Worm (Caenorhabditis elegans) whole organism, L2 larva: ENCODE data around the gene tbx-31.
"Not testable (repeated sequence)": the region's sequence is repeated elsewhere in the genome, so short reads cannot be mapped to it uniquely, and the experiment has no call there.

Source experiments
- C34F6.9 ChIP-seq: fragments of 150-350 bp; optimal IDR thresholded peaks from 2 replicates; lab custom pipeline; 2014; ENCODE audit warnings: missing biosample characterization, missing genetic modification characterization
- F13H6.1 ChIP-seq: sonication (generic microtip); optimal IDR thresholded peaks from 2 replicates; lab custom pipeline; 2016; ENCODE audit warnings: missing genetic modification characterization, missing compliant biosample characterization
- R02D3.7 ChIP-seq: fragments of 150-350 bp; optimal IDR thresholded peaks from 2 replicates; lab custom pipeline; 2014; ENCODE audit warnings: missing biosample characterization, missing genetic modification characterization
- Y55F3AM.14 ChIP-seq: fragments of 200-800 bp; sonication (Bioruptor generic); optimal IDR thresholded peaks from 2 replicates; lab custom pipeline; 2018; ENCODE audit warnings: mild to moderate bottlenecking, missing genetic modification characterization, missing compliant biosample characterization
- ZK546.5 ChIP-seq: sonication (generic microtip); optimal IDR thresholded peaks from 2 replicates; lab custom pipeline; 2017; ENCODE audit warnings: missing biosample characterization, missing genetic modification characterization
- alr-1 ChIP-seq: fragments of 150-350 bp; optimal IDR thresholded peaks from 2 replicates; lab custom pipeline; 2014; ENCODE audit warnings: missing biosample characterization, missing genetic modification characterization
- ama-1 ChIP-seq: fragments of 150-350 bp; optimal IDR thresholded peaks from 2 replicates; lab custom pipeline; 2018; ENCODE audit warnings: inconsistent platforms
- blmp-1 ChIP-seq: sonication (generic microtip); optimal IDR thresholded peaks from 2 replicates; lab custom pipeline; 2017; ENCODE audit warnings: missing genetic modification characterization, mild to moderate bottlenecking, missing compliant biosample characterization, antibody characterized with exemption, moderate library complexity; ENCODE audit not compliant: insufficient read depth
- crh-2 ChIP-seq: sonication (generic microtip); optimal IDR thresholded peaks from 2 replicates; lab custom pipeline; 2017; ENCODE audit warnings: missing biosample characterization, missing genetic modification characterization
- dmd-4 ChIP-seq: sonication (generic microtip); optimal IDR thresholded peaks from 2 replicates; lab custom pipeline; 2017; ENCODE audit warnings: missing biosample characterization, missing genetic modification characterization
- elt-3 ChIP-seq: sonication (generic microtip); optimal IDR thresholded peaks from 2 replicates; lab custom pipeline; 2017; ENCODE audit warnings: missing biosample characterization, missing genetic modification characterization
- fos-1 ChIP-seq: fragments of 150-350 bp; optimal IDR thresholded peaks from 2 replicates; lab custom pipeline; 2014; ENCODE audit warnings: missing biosample characterization, missing genetic modification characterization
- lin-11 ChIP-seq: fragments of 150-350 bp; sonication (generic microtip); optimal IDR thresholded peaks from 2 replicates; lab custom pipeline; 2014; ENCODE audit warnings: missing biosample characterization, missing genetic modification characterization, inconsistent platforms, mixed read lengths
- lin-13 ChIP-seq: fragments of 150-350 bp; optimal IDR thresholded peaks from 2 replicates; lab custom pipeline; 2014; ENCODE audit warnings: missing biosample characterization, missing genetic modification reagents, missing genetic modification characterization
- lsy-2 ChIP-seq, 2 experiments: fragments of 150-350 bp in 1 of 2; sonication (generic microtip) in 1 of 2; optimal IDR thresholded peaks; 2 replicates each; lab custom pipeline; 2014 to 2017; ENCODE audit warnings: missing biosample characterization in 2 of 2, missing genetic modification characterization in 2 of 2
- mab-5 ChIP-seq: fragments of 150-350 bp; optimal IDR thresholded peaks from 2 replicates; lab custom pipeline; 2014; ENCODE audit warnings: missing biosample characterization, missing genetic modification characterization
- mbf-1 ChIP-seq: sonication (generic microtip); optimal IDR thresholded peaks from 2 replicates; lab custom pipeline; 2017; ENCODE audit warnings: missing biosample characterization, missing genetic modification characterization
- mdl-1 ChIP-seq, 2 experiments: fragments of 150-350 bp in 1 of 2; sonication (generic microtip) in 1 of 2; optimal IDR thresholded peaks; 2 replicates each; lab custom pipeline; 2017; ENCODE audit warnings: missing biosample characterization in 2 of 2, missing genetic modification characterization in 2 of 2
- nhr-10 ChIP-seq: sonication (generic microtip); optimal IDR thresholded peaks from 2 replicates; lab custom pipeline; 2017; ENCODE audit warnings: missing biosample characterization, missing genetic modification characterization
- nhr-11 ChIP-seq: fragments of 150-350 bp; optimal IDR thresholded peaks from 2 replicates; lab custom pipeline; 2014; ENCODE audit warnings: missing biosample characterization, missing genetic modification characterization
- nhr-129 ChIP-seq: fragments of 150-350 bp; optimal IDR thresholded peaks from 2 replicates; lab custom pipeline; 2014; ENCODE audit warnings: missing biosample characterization, missing genetic modification characterization
- nhr-21 ChIP-seq: fragments of 150-350 bp; optimal IDR thresholded peaks from 2 replicates; lab custom pipeline; 2014; ENCODE audit warnings: missing biosample characterization, missing genetic modification characterization
- nhr-23 ChIP-seq: fragments of 150-350 bp; optimal IDR thresholded peaks from 2 replicates; lab custom pipeline; 2014; ENCODE audit warnings: missing biosample characterization, missing genetic modification reagents, missing genetic modification characterization
- nhr-237 ChIP-seq: fragments of 150-350 bp; optimal IDR thresholded peaks from 2 replicates; lab custom pipeline; 2014; ENCODE audit warnings: missing biosample characterization, missing genetic modification characterization
- nhr-6 ChIP-seq: fragments of 150-350 bp; optimal IDR thresholded peaks from 2 replicates; lab custom pipeline; 2014; ENCODE audit warnings: missing biosample characterization, missing genetic modification characterization
- nhr-77 ChIP-seq: fragments of 150-350 bp; optimal IDR thresholded peaks from 2 replicates; lab custom pipeline; 2014; ENCODE audit warnings: missing biosample characterization, missing genetic modification characterization
- peb-1 ChIP-seq: fragments of 150-350 bp; optimal IDR thresholded peaks from 2 replicates; lab custom pipeline; 2014; ENCODE audit warnings: missing biosample characterization, missing genetic modification characterization
- skn-1 ChIP-seq: sonication (generic microtip); optimal IDR thresholded peaks from 2 replicates; lab custom pipeline; 2017; ENCODE audit warnings: missing biosample characterization, missing genetic modification characterization
- sma-9 ChIP-seq, 2 experiments: fragments of 150-350 bp in 1 of 2; sonication (generic microtip) in 1 of 2; optimal IDR thresholded peaks; 2 replicates each; lab custom pipeline; 2014 to 2016; ENCODE audit warnings: missing genetic modification characterization in 2 of 2, mild to moderate bottlenecking in 1 of 2, missing biosample characterization in 1 of 2, missing compliant biosample characterization in 1 of 2, missing genetic modification reagents in 1 of 2, moderate library complexity in 1 of 2
- snpc-4 ChIP-seq: fragments of 150-350 bp; optimal IDR thresholded peaks from 2 replicates; lab custom pipeline; 2014; ENCODE audit warnings: missing biosample characterization, missing genetic modification characterization
- unc-55 ChIP-seq: fragments of 150-350 bp; sonication (generic microtip); optimal IDR thresholded peaks from 3 replicates; lab custom pipeline; 2014; ENCODE audit warnings: missing biosample characterization, missing genetic modification reagents, missing genetic modification characterization
- zag-1 ChIP-seq: fragments of 150-350 bp; optimal IDR thresholded peaks from 2 replicates; lab custom pipeline; 2014; ENCODE audit warnings: missing biosample characterization, missing genetic modification characterization
- ztf-11 ChIP-seq: sonication (generic microtip); optimal IDR thresholded peaks from 2 replicates; lab custom pipeline; 2017; ENCODE audit warnings: missing biosample characterization, missing genetic modification characterization
- ztf-4 ChIP-seq: fragments of 150-350 bp; optimal IDR thresholded peaks from 2 replicates; lab custom pipeline; 2014; ENCODE audit warnings: missing biosample characterization, missing genetic modification characterization

tbx-31 gene

DNA sequence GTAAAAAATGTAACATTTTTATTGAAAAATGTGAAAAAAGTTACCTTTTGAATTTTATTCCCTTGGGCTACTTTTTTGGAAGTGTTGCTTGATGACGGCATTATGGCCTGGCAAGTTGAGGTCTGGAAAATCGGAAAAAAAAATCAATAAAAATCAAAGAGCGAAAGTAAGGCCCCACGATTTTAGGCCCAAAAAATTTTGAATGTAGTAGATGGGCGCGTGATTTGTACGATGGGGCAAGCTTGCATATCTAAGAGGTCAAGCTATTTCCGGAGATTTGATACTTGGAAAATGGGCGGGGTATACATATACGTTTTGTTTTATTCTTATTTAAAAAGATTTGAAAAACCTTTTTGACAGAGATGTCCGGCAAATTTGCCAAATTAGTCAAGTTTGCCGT, 32.6 kb upstream of the tbx-31 start, which contains the start of gene F07G6.5:
TSS of gene F07G6.5 (minus strand) at position 101 of the 400 bp plus-strand sequence.
- TF ChIP-seq snpc-4 (tag; lab: Kevin White, UChicago), result no peak
- no peak for TF ChIP-seq ZK546.5 (tag; lab: Kevin White, UChicago)
- TF ChIP-seq zag-1 (tag; lab: Kevin White, UChicago), result no peak
- no peak for TF ChIP-seq F13H6.1 (tag; lab: Kevin White, UChicago)
- no peak for TF ChIP-seq nhr-21 (tag; lab: Kevin White, UChicago)
- no peak for TF ChIP-seq sma-9 (GFP tag; optimal IDR thresholded peaks at IDR 0.05; lab: Kevin White, UChicago)
- TF ChIP-seq sma-9 (tag; optimal IDR thresholded peaks at IDR 0.05; lab: Kevin White, UChicago), result no peak
- TF ChIP-seq ama-1 (lab: Kevin White, UChicago), result no peak
- no peak for TF ChIP-seq skn-1
- TF ChIP-seq alr-1 (tag; lab: Kevin White, UChicago), result no peak
- TF ChIP-seq Y55F3AM.14 (GFP tag; lab: Kevin White, UChicago), result no peak
- TF ChIP-seq lin-13 (GFP tag; lab: Kevin White, UChicago), result no peak
- no peak for TF ChIP-seq mab-5
- no peak for TF ChIP-seq nhr-237 (tag; lab: Kevin White, UChicago)
- no peak for TF ChIP-seq fos-1
- TF ChIP-seq nhr-11, result no peak

DNA sequence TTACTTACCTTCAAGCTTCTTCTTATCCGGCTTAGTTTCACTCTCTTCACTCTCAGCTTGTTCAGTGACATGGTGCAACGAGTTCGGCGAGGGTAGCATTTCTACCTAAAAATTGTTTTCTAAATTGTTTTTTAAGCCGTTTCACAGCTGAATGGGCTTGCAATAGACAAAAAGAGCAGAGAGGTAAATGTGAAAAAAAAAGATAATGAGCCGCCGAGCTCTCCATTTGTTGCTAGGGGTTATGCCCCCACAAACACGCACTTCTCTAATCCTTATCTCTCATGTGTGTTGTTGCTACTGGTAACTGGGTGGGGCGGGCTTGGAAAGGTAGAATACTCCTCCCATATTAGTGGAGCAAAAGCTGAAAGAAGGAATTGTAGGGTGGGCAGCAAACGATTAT, 29.9 kb upstream of the tbx-31 start, which contains the start of gene C36C9.5:
TSS of gene C36C9.5 (minus strand) at position 101 of the 400 bp plus-strand sequence.
- TF ChIP-seq snpc-4 (tag; lab: Kevin White, UChicago), result no peak
- no peak for TF ChIP-seq R02D3.7 (tag; lab: Kevin White, UChicago)
- TF ChIP-seq fos-1, result no peak
- TF ChIP-seq nhr-23 (tag; lab: Kevin White, UChicago), result no peak
- no peak for TF ChIP-seq dmd-4 (tag; lab: Kevin White, UChicago)
- no peak for TF ChIP-seq alr-1 (tag; lab: Kevin White, UChicago)
- TF ChIP-seq nhr-129, result no peak
- TF ChIP-seq ztf-11 (tag; lab: Kevin White, UChicago), result no peak
- no peak for TF ChIP-seq peb-1 (tag; lab: Kevin White, UChicago)
- TF ChIP-seq, all 48 proteins: peak for 0

DNA sequence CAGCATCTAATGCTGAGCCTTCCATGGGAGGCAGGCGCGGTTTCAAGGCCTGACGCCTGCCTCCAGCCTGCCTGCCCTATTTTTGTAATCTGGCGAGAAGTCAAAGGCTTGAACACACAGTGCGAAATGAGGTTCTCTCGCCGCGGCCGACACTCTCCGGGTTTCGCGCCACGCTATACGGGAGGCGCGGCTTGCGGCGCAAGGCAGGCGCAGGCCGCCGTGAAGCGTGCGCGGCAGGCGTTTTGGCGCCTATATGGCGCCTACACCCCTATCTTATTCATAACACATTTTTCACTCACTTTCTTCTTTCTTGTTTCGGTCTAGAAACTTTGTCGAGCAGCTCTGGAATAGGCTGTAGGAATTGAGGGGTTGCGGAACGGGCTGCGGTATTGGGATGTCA, 29.1 kb upstream of the tbx-31 start:
- no peak for TF ChIP-seq lin-11 (tag; lab: Kevin White, UChicago)
- no peak for TF ChIP-seq Y55F3AM.14 (GFP tag; lab: Kevin White, UChicago)
- TF ChIP-seq unc-55 (GFP tag; lab: Kevin White, UChicago), result no peak

DNA sequence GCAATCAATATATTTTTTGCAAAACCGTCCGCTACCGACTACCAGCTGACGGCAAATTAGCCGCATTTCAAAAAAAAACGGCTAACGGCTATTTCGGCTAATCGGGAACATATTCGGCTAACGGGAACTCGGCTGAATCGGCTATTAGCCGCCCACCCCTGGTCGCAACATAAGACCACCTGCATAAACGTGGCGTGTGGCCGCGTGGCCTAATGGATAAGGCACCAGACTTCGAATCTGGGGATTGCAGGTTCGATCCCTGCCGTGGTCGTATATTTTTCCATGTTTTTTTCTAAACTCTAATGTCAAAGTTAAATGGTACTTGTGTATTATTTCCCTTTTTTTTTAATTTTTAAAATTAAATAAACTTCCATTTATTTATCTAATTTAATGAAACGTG, 24.5 kb upstream of the tbx-31 start:
- TF ChIP-seq lsy-2 (tag; optimal IDR thresholded peaks at IDR 0.05; lab: Kevin White, UChicago), result no peak
- no peak for TF ChIP-seq C34F6.9 (tag; lab: Kevin White, UChicago)
- TF ChIP-seq fos-1, result no peak
- TF ChIP-seq nhr-21 (tag; lab: Kevin White, UChicago), result no peak
- no peak for TF ChIP-seq nhr-6 (tag; lab: Kevin White, UChicago)
- TF ChIP-seq crh-2 (tag; lab: Kevin White, UChicago), result no peak
- TF ChIP-seq nhr-129, result no peak
- no peak for TF ChIP-seq mdl-1 (tag; optimal IDR thresholded peaks at IDR 0.05; lab: Kevin White, UChicago)
- no peak for TF ChIP-seq peb-1 (tag; lab: Kevin White, UChicago)
- TF ChIP-seq ztf-4 (tag; lab: Kevin White, UChicago), result no peak
- TF ChIP-seq nhr-77, result no peak
- TF ChIP-seq mbf-1, result no peak
- TF ChIP-seq elt-3 (tag; lab: Kevin White, UChicago), result no peak
- TF ChIP-seq dmd-4 (tag; lab: Kevin White, UChicago), result no peak
- no peak for TF ChIP-seq blmp-1 (tag; lab: Kevin White, UChicago)
- no peak for TF ChIP-seq R02D3.7 (tag; lab: Kevin White, UChicago)

DNA sequence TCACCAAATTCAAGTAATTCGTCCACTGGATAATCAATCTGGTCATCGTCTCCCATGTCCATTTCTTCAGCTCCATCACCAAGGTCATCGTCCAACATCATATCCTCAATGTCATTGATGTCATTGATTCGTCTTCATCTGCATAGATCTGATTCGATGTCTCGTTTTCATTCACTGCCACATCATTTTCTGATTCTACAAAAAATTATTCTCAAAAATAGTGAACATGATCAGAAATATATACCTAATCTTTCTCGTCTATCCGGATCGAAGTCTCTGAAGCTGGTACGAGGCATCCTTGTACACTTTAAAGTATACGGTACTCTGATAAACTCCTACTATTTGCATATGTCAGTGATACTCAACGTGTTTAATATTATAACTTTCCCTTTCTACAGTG, 22.9 kb upstream of the tbx-31 start, which contains the start of gene C36C9.4:
TSS of gene C36C9.4 (minus strand) at position 101 of the 400 bp plus-strand sequence.
- not testable (repeated sequence) for TF ChIP-seq blmp-1 (tag; lab: Kevin White, UChicago); lin-13 (GFP tag; lab: Kevin White, UChicago); nhr-10
- TF ChIP-seq, all 48 proteins: peak for 0; not testable (repeated sequence) for 48
